Worm (Caenorhabditis elegans) whole organism, L2 larva: ENCODE data around the gene T04B8.5.

Experiments
- ama-1 ChIP-seq: fragments of 150-350 bp; optimal IDR thresholded peaks from 2 replicates; lab custom pipeline; 2018; ENCODE audit warnings: inconsistent platforms
- crh-2 ChIP-seq: sonication (generic microtip); optimal IDR thresholded peaks from 2 replicates; lab custom pipeline; 2017; ENCODE audit warnings: missing biosample characterization, missing genetic modification characterization
- fos-1 ChIP-seq: fragments of 150-350 bp; optimal IDR thresholded peaks from 2 replicates; lab custom pipeline; 2014; ENCODE audit warnings: missing biosample characterization, missing genetic modification characterization
- lin-39 ChIP-seq: fragments of 150-350 bp; optimal IDR thresholded peaks from 2 replicates; lab custom pipeline; 2014; ENCODE audit warnings: missing biosample characterization, missing genetic modification reagents, missing genetic modification characterization
- mdl-1 ChIP-seq, 2 experiments: fragments of 150-350 bp in 1 of 2; sonication (generic microtip) in 1 of 2; optimal IDR thresholded peaks; 2 replicates each; lab custom pipeline; 2017; ENCODE audit warnings: missing biosample characterization in 2 of 2, missing genetic modification characterization in 2 of 2
- nhr-12 ChIP-seq: fragments of 150-350 bp; optimal IDR thresholded peaks from 2 replicates; lab custom pipeline; 2014; ENCODE audit warnings: missing biosample characterization, missing genetic modification characterization
- nhr-237 ChIP-seq: fragments of 150-350 bp; optimal IDR thresholded peaks from 2 replicates; lab custom pipeline; 2014; ENCODE audit warnings: missing biosample characterization, missing genetic modification characterization
- ztf-11 ChIP-seq: sonication (generic microtip); optimal IDR thresholded peaks from 2 replicates; lab custom pipeline; 2017; ENCODE audit warnings: missing biosample characterization, missing genetic modification characterization

- TF ChIP-seq ztf-11 (tag; lab: Kevin White, UChicago) (no peak), lin-39 (no peak), ama-1 (no peak), crh-2 (tag; lab: Kevin White, UChicago) (no peak), nhr-12 (tag; lab: Kevin White, UChicago) (no peak), nhr-237 (tag; lab: Kevin White, UChicago) (no peak), fos-1 (tag; lab: Kevin White, UChicago) (no peak), mdl-1 (tag; optimal IDR thresholded peaks at IDR 0.05; lab: Kevin White, UChicago) (no peak)
Measured at ce11 chrII:674116-674515, 49.8 kb upstream of the T04B8.5 start, which contains the start of gene Y39F10C.3.
